Worm (Caenorhabditis elegans) whole organism, young adult: ENCODE measurements around the gene fbxb-24.

Experiments used
- B0261.1 ChIP-seq: sonication (generic microtip); optimal IDR thresholded peaks from 2 replicates; lab custom pipeline; 2016; ENCODE audit warnings: mild to moderate bottlenecking, missing genetic modification characterization, moderate library complexity, missing compliant biosample characterization
- F39B2.1 ChIP-seq: fragments of 200-800 bp; sonication (Bioruptor generic); IDR thresholded peaks from 2 replicates; pipeline ENCODE4 v1.3.6; 2022; ENCODE audit warnings: missing genetic modification reagents, missing genetic modification characterization, missing compliant biosample characterization
- T07F8.4 ChIP-seq: sonication (generic microtip); optimal IDR thresholded peaks from 2 replicates; lab custom pipeline; 2016; ENCODE audit warnings: mild to moderate bottlenecking, missing genetic modification characterization, moderate library complexity, missing compliant biosample characterization
- ZK185.1 ChIP-seq: sonication (generic microtip); optimal IDR thresholded peaks from 2 replicates; lab custom pipeline; 2016; ENCODE audit warnings: mild to moderate bottlenecking, missing genetic modification characterization, missing compliant biosample characterization; ENCODE audit not compliant: poor library complexity, severe bottlenecking
- cebp-2 ChIP-seq: fragments of 200-800 bp; sonication (Bioruptor generic); IDR thresholded peaks from 2 replicates; pipeline ENCODE4 v1.3.6; 2022; ENCODE audit warnings: missing genetic modification characterization, missing compliant biosample characterization
- egrh-3 ChIP-seq: fragments of 200-800 bp; sonication (Bioruptor generic); IDR thresholded peaks from 2 replicates; pipeline ENCODE4 v1.3.6; 2022; ENCODE audit warnings: missing genetic modification reagents, missing genetic modification characterization, missing compliant biosample characterization
- ets-4 ChIP-seq: fragments of 200-800 bp; sonication (Bioruptor generic); optimal IDR thresholded peaks from 2 replicates; lab custom pipeline; 2018; ENCODE audit warnings: mild to moderate bottlenecking, missing genetic modification characterization, missing compliant biosample characterization
- nfya-1 ChIP-seq: sonication (generic microtip); optimal IDR thresholded peaks from 2 replicates; lab custom pipeline; 2017; ENCODE audit warnings: antibody characterized with exemption, missing compliant biosample characterization, missing genetic modification characterization, borderline replicate concordance; ENCODE audit not compliant: insufficient read depth
- nfya-2 ChIP-seq: fragments of 200-800 bp; sonication (Bioruptor generic); IDR thresholded peaks from 2 replicates; pipeline ENCODE4 v1.3.6; 2022; ENCODE audit warnings: missing genetic modification reagents, missing genetic modification characterization, missing compliant biosample characterization
- pha-4 ChIP-seq: fragments of 150-350 bp; sonication (generic microtip); optimal IDR thresholded peaks from 2 replicates; lab custom pipeline; 2014; ENCODE audit warnings: missing biosample characterization, missing genetic modification reagents, missing genetic modification characterization
- rcor-1 ChIP-seq: fragments of 200-800 bp; sonication (Bioruptor generic); IDR thresholded peaks from 2 replicates; pipeline ENCODE4 v1.3.6; 2022; ENCODE audit warnings: missing genetic modification reagents, missing genetic modification characterization, missing compliant biosample characterization
- snpc-4 ChIP-seq, 5 experiments: fragments of 150-350 bp in 1 of 5; sonication (generic microtip) in 4 of 5; optimal IDR thresholded peaks; 2 replicates each; lab custom pipeline; 2014 to 2018; ENCODE audit warnings: missing genetic modification characterization in 5 of 5, missing biosample characterization in 3 of 5, antibody characterized with exemption in 2 of 5, mild to moderate bottlenecking in 2 of 5, missing compliant biosample characterization in 2 of 5, missing genotype in 2 of 5, moderate library complexity in 2 of 5, missing genetic modification reagents in 1 of 5
- xnd-1 ChIP-seq: sonication (generic microtip); optimal IDR thresholded peaks from 2 replicates; lab custom pipeline; 2016; ENCODE audit warnings: missing genotype, missing genetic modification reagents, missing genetic modification characterization, missing compliant biosample characterization

ce11 chrIII:11914220-11914619, 5.5 kb downstream of the fbxb-24 start, which contains the start of gene Y56A3A.16:
- no peak for TF ChIP-seq cebp-2 (GFP tag; lab: Robert Waterston, UW)
- TF ChIP-seq nfya-1, result no peak
- no peak for TF ChIP-seq snpc-4 (GFP tag; optimal IDR thresholded peaks at IDR 0.05; lab: Kevin White, UChicago)
- TF ChIP-seq snpc-4 (tag; optimal IDR thresholded peaks at IDR 0.05; lab: Kevin White, UChicago), result no peak
- TF ChIP-seq pha-4 (tag; lab: Kevin White, UChicago), result no peak
- no peak for TF ChIP-seq T07F8.4 (tag; lab: Kevin White, UChicago)
- no peak for TF ChIP-seq egrh-3 (GFP tag; lab: Robert Waterston, UW)
- no peak for TF ChIP-seq F39B2.1 (GFP tag; lab: Robert Waterston, UW)
- TF ChIP-seq ZK185.1 (tag; lab: Kevin White, UChicago), result no peak
- TF ChIP-seq B0261.1 (tag; lab: Kevin White, UChicago), result no peak
- TF ChIP-seq rcor-1 (GFP tag; lab: Robert Waterston, UW), result no peak
- no peak for TF ChIP-seq ets-4 (GFP tag; lab: Kevin White, UChicago)
- TF ChIP-seq nfya-2, result no peak
- no peak for TF ChIP-seq xnd-1 (tag; lab: Kevin White, UChicago)
